Worm (Caenorhabditis elegans) whole organism, early embryonic: Measurements from ENCODE around the gene srw-66.
"Not testable (repeated sequence)": the region's sequence is repeated elsewhere in the genome, so short reads cannot be mapped to it uniquely, and the experiment has no call there.

Experiments used
- B0310.2 ChIP-seq: sonication (generic microtip); optimal IDR thresholded peaks from 2 replicates; lab custom pipeline; 2016; ENCODE audit warnings: mild to moderate bottlenecking, missing genetic modification characterization, missing compliant biosample characterization
- F13C5.2 ChIP-seq: sonication (generic microtip); optimal IDR thresholded peaks from 2 replicates; lab custom pipeline; 2017; ENCODE audit warnings: mild to moderate bottlenecking, missing genetic modification characterization, inconsistent platforms, missing compliant biosample characterization
- aly-1 ChIP-seq: sonication (generic microtip); optimal IDR thresholded peaks from 2 replicates; lab custom pipeline; 2016; ENCODE audit warnings: missing genetic modification characterization, missing compliant biosample characterization
- ama-1 ChIP-seq: fragments of 150-350 bp; optimal IDR thresholded peaks from 2 replicates; lab custom pipeline; 2014
- ceh-13 ChIP-seq: fragments of 200-800 bp; sonication (Bioruptor generic); optimal IDR thresholded peaks from 2 replicates; lab custom pipeline; 2018; ENCODE audit warnings: mild to moderate bottlenecking, missing genetic modification characterization, missing compliant biosample characterization
- ceh-36 ChIP-seq: sonication (generic microtip); optimal IDR thresholded peaks from 2 replicates; lab custom pipeline; 2016; ENCODE audit warnings: missing genetic modification characterization, inconsistent platforms, missing compliant biosample characterization
- ets-7 ChIP-seq: sonication (generic microtip); optimal IDR thresholded peaks from 2 replicates; lab custom pipeline; 2016; ENCODE audit warnings: missing genotype, missing genetic modification characterization, missing compliant biosample characterization
- flt-1 ChIP-seq: fragments of 200-800 bp; sonication (Bioruptor generic); IDR thresholded peaks from 2 replicates; pipeline ENCODE4 v1.3.6; 2022; ENCODE audit warnings: missing genetic modification characterization, missing compliant biosample characterization
- hmbx-1 ChIP-seq: sonication (generic microtip); optimal IDR thresholded peaks from 2 replicates; lab custom pipeline; 2016; ENCODE audit warnings: mild to moderate bottlenecking, missing genetic modification characterization, missing compliant biosample characterization
- hmg-4 ChIP-seq: fragments of 200-800 bp; sonication (Bioruptor generic); optimal IDR thresholded peaks from 2 replicates; lab custom pipeline; 2018; ENCODE audit warnings: mild to moderate bottlenecking, missing genetic modification characterization, missing compliant biosample characterization
- hnd-1 ChIP-seq: sonication (generic microtip); optimal IDR thresholded peaks from 2 replicates; lab custom pipeline; 2016; ENCODE audit warnings: missing genetic modification characterization, missing compliant biosample characterization
- pes-1 ChIP-seq: fragments of 200-800 bp; sonication (Bioruptor generic); IDR thresholded peaks from 2 replicates; pipeline ENCODE4 v1.3.6; 2022; ENCODE audit warnings: missing genetic modification reagents, missing genetic modification characterization, missing compliant biosample characterization
- scrt-1 ChIP-seq: fragments of 200-800 bp; sonication (Bioruptor generic); IDR thresholded peaks from 2 replicates; pipeline ENCODE4 v1.3.6; 2022; ENCODE audit warnings: missing genetic modification characterization, missing compliant biosample characterization
- sea-1 ChIP-seq: fragments of 200-800 bp; sonication (Bioruptor generic); conservative IDR thresholded peaks from 2 replicates; pipeline ENCODE4 v1.3.6; 2022; ENCODE audit warnings: missing genetic modification characterization, missing compliant biosample characterization
- tbx-11 ChIP-seq: fragments of 200-800 bp; sonication (Bioruptor generic); IDR thresholded peaks from 2 replicates; pipeline ENCODE4 v1.3.6; 2022; ENCODE audit warnings: missing genetic modification characterization, missing compliant biosample characterization
- tbx-37 ChIP-seq: fragments of 200-800 bp; sonication (Bioruptor generic); conservative IDR thresholded peaks from 2 replicates; pipeline ENCODE4 v1.3.6; 2022; ENCODE audit warnings: missing genetic modification reagents, missing genetic modification characterization, missing compliant biosample characterization
- tra-4 ChIP-seq: sonication (generic microtip); optimal IDR thresholded peaks from 2 replicates; lab custom pipeline; 2017; ENCODE audit warnings: missing genetic modification characterization, missing compliant biosample characterization

The srw-66 gene

ce11 chrII:1285514-1285913, 13.8 kb upstream of the srw-66 start, which contains the start of the genes Y57G7A.6 and Y57G7A.3:
TSS of gene Y57G7A.6 (minus strand) at chrII:1285614.
TSS of gene Y57G7A.3 (plus strand) at chrII:1285782.
- TF ChIP-seq flt-1 (GFP tag; lab: Robert Waterston, UW) (no peak), ceh-13 (GFP tag; lab: Kevin White, UChicago) (no peak), hnd-1 (no peak), hmbx-1 (no peak), scrt-1 (no peak), aly-1 (tag; lab: Kevin White, UChicago) (no peak), ama-1 (lab: Kevin White, UChicago) (no peak), hmg-4 (GFP tag; lab: Kevin White, UChicago) (no peak), ceh-36 (tag; lab: Kevin White, UChicago) (no peak), tbx-37 (GFP tag; lab: Robert Waterston, UW) (no peak), ets-7 (no peak), tra-4 (tag; lab: Kevin White, UChicago) (no peak), tbx-11 (GFP tag; lab: Robert Waterston, UW) (no peak)

DNA sequence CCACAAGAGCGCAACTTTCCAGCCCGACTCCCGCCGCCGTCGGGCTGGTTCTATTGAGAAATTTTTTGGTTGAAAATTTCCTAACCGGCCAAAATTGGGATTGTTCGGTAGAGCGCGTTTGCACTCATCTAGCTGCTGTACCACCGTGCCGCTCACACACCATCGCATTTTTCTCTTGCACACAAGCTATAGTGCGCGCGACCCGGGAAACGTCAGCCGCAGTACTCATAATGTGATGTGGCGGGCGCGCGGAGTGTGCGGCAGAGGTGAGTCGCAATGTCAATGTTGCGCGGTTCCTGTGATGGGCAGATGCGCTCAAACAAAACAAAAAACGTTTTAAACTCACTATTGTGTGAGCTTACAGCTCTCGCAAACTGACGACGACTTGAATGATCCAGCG, 13.3 kb upstream of the srw-66 start:
- TF ChIP-seq F13C5.2 (no peak), pes-1 (no peak), ceh-13 (GFP tag; lab: Kevin White, UChicago) (no peak), tbx-11 (GFP tag; lab: Robert Waterston, UW) (no peak), ceh-36 (tag; lab: Kevin White, UChicago) (no peak), B0310.2 (no peak), flt-1 (GFP tag; lab: Robert Waterston, UW) (no peak), scrt-1 (no peak), tra-4 (tag; lab: Kevin White, UChicago) (no peak)

- not testable (repeated sequence) for TF ChIP-seq tbx-37 (GFP tag; lab: Robert Waterston, UW); scrt-1; ama-1 (lab: Kevin White, UChicago)
Observed at ce11 chrII:1278350-1278749, 6.6 kb upstream of the srw-66 start, which contains the start of gene srz-63. TSS of gene srz-63 (plus strand) at chrII:1278650.

ce11 chrII:1276778-1277177, 5.1 kb upstream of the srw-66 start, which contains the start of gene Y57G7A.11:
TSS of gene Y57G7A.11 (minus strand) at chrII:1276878.
- no peak for TF ChIP-seq hnd-1
- TF ChIP-seq ets-7 = no peak
- TF ChIP-seq sea-1 (GFP tag; lab: Robert Waterston, UW) = no peak
- TF ChIP-seq ama-1 (lab: Kevin White, UChicago) = no peak

- TF ChIP-seq ama-1 (lab: Kevin White, UChicago) (no peak), flt-1 (GFP tag; lab: Robert Waterston, UW) (no peak), hmg-4 (GFP tag; lab: Kevin White, UChicago) (no peak), tra-4 (tag; lab: Kevin White, UChicago) (no peak), sea-1 (GFP tag; lab: Robert Waterston, UW) (no peak), pes-1 (no peak), B0310.2 (no peak), F13C5.2 (no peak)
Observed at ce11 chrII:1275439-1275838, 3.7 kb upstream of the srw-66 start, which contains the start of gene Y57G7A.5. TSS of gene Y57G7A.5 (minus strand) at chrII:1275539.

DNA sequence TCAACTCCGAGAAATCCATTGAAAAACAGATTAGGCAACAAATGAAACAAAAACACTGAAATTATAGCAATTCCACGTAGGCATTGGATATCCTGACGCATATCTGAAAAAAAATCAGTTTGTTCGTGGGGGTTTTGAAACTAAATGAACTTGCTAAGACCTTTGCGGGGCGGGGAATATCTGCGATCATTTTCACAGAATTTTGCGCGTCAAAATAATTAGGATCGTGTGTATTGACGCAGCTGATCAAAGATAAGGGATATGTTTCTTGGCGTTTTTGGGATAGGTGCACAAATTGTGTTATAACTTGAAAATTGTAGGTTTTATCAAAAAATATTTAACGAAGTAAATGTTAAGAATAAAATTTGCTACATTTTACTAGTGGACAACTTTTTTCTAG, 4.9 kb downstream of the srw-66 start, which contains the start of gene oac-30:
Gene oac-30 (minus strand): TSS at position 101 of the 400 bp plus-strand sequence.
- TF ChIP-seq tbx-37 (GFP tag; lab: Robert Waterston, UW) = no peak
- TF ChIP-seq ama-1 (lab: Kevin White, UChicago) = no peak
- no peak for TF ChIP-seq ceh-13 (GFP tag; lab: Kevin White, UChicago)
- TF ChIP-seq hnd-1 = no peak
- TF ChIP-seq ceh-36 (tag; lab: Kevin White, UChicago) = no peak
- TF ChIP-seq pes-1 = no peak
- no peak for TF ChIP-seq hmg-4 (GFP tag; lab: Kevin White, UChicago)
- no peak for TF ChIP-seq sea-1 (GFP tag; lab: Robert Waterston, UW)
- no peak for TF ChIP-seq B0310.2
- TF ChIP-seq tbx-11 (GFP tag; lab: Robert Waterston, UW) = no peak
- no peak for TF ChIP-seq F13C5.2
- TF ChIP-seq hmbx-1 = no peak
- TF ChIP-seq ets-7 = no peak
- TF ChIP-seq flt-1 (GFP tag; lab: Robert Waterston, UW) = no peak
- TF ChIP-seq aly-1 (tag; lab: Kevin White, UChicago) = no peak

ce11 chrII:1258634-1259033, 13.1 kb downstream of the srw-66 start, which contains the start of gene clpr-2:
TSS of gene clpr-2 (plus strand) at chrII:1258934.
- TF ChIP-seq tbx-37 (GFP tag; lab: Robert Waterston, UW) (no peak), flt-1 (GFP tag; lab: Robert Waterston, UW) (no peak), aly-1 (tag; lab: Kevin White, UChicago) (no peak), scrt-1 (no peak), B0310.2 (no peak), sea-1 (GFP tag; lab: Robert Waterston, UW) (no peak), tra-4 (tag; lab: Kevin White, UChicago) (no peak)

- no peak for TF ChIP-seq flt-1 (GFP tag; lab: Robert Waterston, UW)
- no peak for TF ChIP-seq hmg-4 (GFP tag; lab: Kevin White, UChicago)
- no peak for TF ChIP-seq tbx-37 (GFP tag; lab: Robert Waterston, UW)
- no peak for TF ChIP-seq ama-1 (lab: Kevin White, UChicago)
- TF ChIP-seq pes-1 = no peak
- TF ChIP-seq sea-1 (GFP tag; lab: Robert Waterston, UW) = no peak
- no peak for TF ChIP-seq ets-7
- no peak for TF ChIP-seq aly-1 (tag; lab: Kevin White, UChicago)
- no peak for TF ChIP-seq B0310.2
- no peak for TF ChIP-seq tbx-11 (GFP tag; lab: Robert Waterston, UW)
- TF ChIP-seq ceh-13 (GFP tag; lab: Kevin White, UChicago) = no peak
- TF ChIP-seq scrt-1 = no peak
- no peak for TF ChIP-seq F13C5.2
- TF ChIP-seq ceh-36 (tag; lab: Kevin White, UChicago) = no peak
- TF ChIP-seq tra-4 (tag; lab: Kevin White, UChicago) = no peak
- TF ChIP-seq hnd-1 = no peak
- TF ChIP-seq hmbx-1 = no peak
Observed at ce11 chrII:1256742-1257141, 15.0 kb downstream of the srw-66 start.
